Fruit fly (Drosophila melanogaster) whole organism, embryonic: ENCODE results near the gene mRpL55.

Source experiments
- Asciz ChIP-seq: fragments of 200-800 bp; sonication (Bioruptor generic); optimal IDR thresholded peaks from 2 replicates; lab custom pipeline; 2017; ENCODE audit warnings: missing biosample characterization, mild to moderate bottlenecking, missing genetic modification characterization, missing genetic modification reagents
- Bgb ChIP-seq: fragments of 200-800 bp; sonication (Bioruptor generic); IDR thresholded peaks from 2 replicates; pipeline ENCODE4 v1.3.6; 2022; ENCODE audit warnings: missing biosample characterization, missing genetic modification characterization; ENCODE audit not compliant: partially characterized antibody
- C15 ChIP-seq: fragments of 200-800 bp; sonication (Bioruptor generic); IDR thresholded peaks from 3 replicates; pipeline ENCODE4 v1.3.6; 2022; ENCODE audit warnings: missing biosample characterization, missing genetic modification characterization
- CG10543 ChIP-seq: fragments of 200-800 bp; sonication (Bioruptor generic); optimal IDR thresholded peaks from 3 replicates; lab custom pipeline; 2017; ENCODE audit warnings: missing biosample characterization, mild to moderate bottlenecking, missing genetic modification characterization, moderate library complexity
- CG11093 ChIP-seq: fragments of 200-800 bp; sonication (Bioruptor generic); IDR thresholded peaks from 3 replicates; pipeline ENCODE4 v1.3.6; 2022; ENCODE audit warnings: missing biosample characterization, missing genetic modification characterization
- CG12071 ChIP-seq: fragments of 200-800 bp; sonication (Bioruptor generic); optimal IDR thresholded peaks from 3 replicates; lab custom pipeline; 2018; ENCODE audit warnings: missing biosample characterization, mild to moderate bottlenecking, missing genetic modification characterization
- CG13296 ChIP-seq: fragments of 200-800 bp; sonication (Bioruptor generic); optimal IDR thresholded peaks from 3 replicates; lab custom pipeline; 2018; ENCODE audit warnings: missing biosample characterization, mild to moderate bottlenecking, missing genetic modification characterization
- CG13424 ChIP-seq: fragments of 200-800 bp; sonication (Bioruptor generic); optimal IDR thresholded peaks from 2 replicates; lab custom pipeline; 2019; ENCODE audit warnings: missing biosample characterization, mild to moderate bottlenecking, missing genetic modification characterization, moderate library complexity
- CG14710 ChIP-seq: fragments of 200-800 bp; sonication (Bioruptor generic); optimal IDR thresholded peaks from 3 replicates; lab custom pipeline; 2019; ENCODE audit warnings: missing biosample characterization, mild to moderate bottlenecking, missing genetic modification characterization, moderate library complexity
- CG17328 ChIP-seq: fragments of 200-800 bp; sonication (Bioruptor generic); IDR thresholded peaks from 2 replicates; pipeline ENCODE4 v1.3.6; 2022; ENCODE audit warnings: missing biosample characterization, missing genetic modification characterization
- CG17612 ChIP-seq: fragments of 200-800 bp; sonication (Bioruptor generic); IDR thresholded peaks from 2 replicates; pipeline ENCODE4 v1.3.6; 2022; ENCODE audit warnings: missing biosample characterization, missing genetic modification characterization
- CG2129 ChIP-seq: fragments of 200-800 bp; sonication (Bioruptor generic); IDR thresholded peaks from 2 replicates; pipeline ENCODE4 v1.3.6; 2022; ENCODE audit warnings: missing biosample characterization, missing genetic modification characterization; ENCODE audit not compliant: partially characterized antibody
- CG4424 ChIP-seq: fragments of 200-800 bp; sonication (Bioruptor generic); optimal IDR thresholded peaks from 3 replicates; lab custom pipeline; 2016; ENCODE audit warnings: missing biosample characterization, missing genetic modification characterization
- CG4707 ChIP-seq: fragments of 200-800 bp; sonication (Bioruptor generic); optimal IDR thresholded peaks from 2 replicates; lab custom pipeline; 2018; ENCODE audit warnings: missing biosample characterization, mild to moderate bottlenecking, missing genetic modification characterization, moderate library complexity
- CG7357 ChIP-seq: fragments of 200-800 bp; sonication (Bioruptor generic); IDR thresholded peaks from 3 replicates; pipeline ENCODE4 v1.3.6; 2022; ENCODE audit warnings: missing biosample characterization, missing genetic modification characterization
- CG8290 ChIP-seq, 3 experiments: fragments of 200-800 bp; sonication (Bioruptor generic); optimal IDR thresholded peaks; 2 replicates each; lab custom pipeline; 2016 to 2019; ENCODE audit warnings: missing biosample characterization in 3 of 3, missing genetic modification characterization in 3 of 3, mild to moderate bottlenecking in 2 of 3, moderate library complexity in 1 of 3
- CG8388 ChIP-seq: fragments of 200-800 bp; sonication (Bioruptor generic); optimal IDR thresholded peaks from 2 replicates; lab custom pipeline; 2019; ENCODE audit warnings: missing biosample characterization, mild to moderate bottlenecking, missing genetic modification characterization, moderate library complexity
- Chrac-16 ChIP-seq: fragments of 200-800 bp; sonication (Bioruptor generic); optimal IDR thresholded peaks from 3 replicates; lab custom pipeline; 2016; ENCODE audit warnings: missing biosample characterization, missing genetic modification characterization
- CrebB ChIP-seq: fragments of 200-800 bp; sonication (Bioruptor generic); optimal IDR thresholded peaks from 3 replicates; lab custom pipeline; 2018; ENCODE audit warnings: missing biosample characterization, mild to moderate bottlenecking, missing genetic modification characterization
- D19A ChIP-seq: fragments of 200-800 bp; optimal IDR thresholded peaks from 3 replicates; lab custom pipeline; 2019; ENCODE audit warnings: missing biosample characterization, mild to moderate bottlenecking, missing genetic modification characterization, moderate library complexity
- Doc2 ChIP-seq: fragments of 200-800 bp; sonication (Bioruptor generic); IDR thresholded peaks from 2 replicates; pipeline ENCODE4 v1.3.6; 2022; ENCODE audit warnings: missing biosample characterization, missing genetic modification characterization
- Dref ChIP-seq: fragments of 200-800 bp; sonication (Bioruptor generic); IDR thresholded peaks from 2 replicates; pipeline ENCODE4 v1.3.6; 2022; ENCODE audit warnings: missing biosample characterization, missing genetic modification characterization
- Ets65A ChIP-seq: fragments of 200-800 bp; sonication (Bioruptor generic); peaks from one replicate; lab custom pipeline; 2016; ENCODE audit warnings: missing biosample characterization, missing genetic modification characterization
- Ets97D ChIP-seq: fragments of 200-800 bp; sonication (Bioruptor generic); optimal IDR thresholded peaks from 3 replicates; lab custom pipeline; 2016; ENCODE audit warnings: missing biosample characterization, missing genetic modification characterization
- GATAe ChIP-seq: fragments of 200-800 bp; sonication (Bioruptor generic); conservative IDR thresholded peaks from 2 replicates; pipeline ENCODE4 v1.3.6; 2022; ENCODE audit warnings: missing biosample characterization, missing genetic modification characterization
- HHEX ChIP-seq: fragments of 200-800 bp; sonication (Bioruptor generic); optimal IDR thresholded peaks from 3 replicates; lab custom pipeline; 2017; ENCODE audit warnings: missing biosample characterization, mild to moderate bottlenecking, missing genetic modification characterization, missing genetic modification reagents
- HLH54F ChIP-seq: fragments of 200-800 bp; sonication (Bioruptor generic); optimal IDR thresholded peaks from 3 replicates; lab custom pipeline; 2016; ENCODE audit warnings: missing biosample characterization, missing genetic modification characterization
- Hand ChIP-seq: fragments of 200-800 bp; sonication (Bioruptor generic); optimal IDR thresholded peaks from 2 replicates; lab custom pipeline; 2017; ENCODE audit warnings: mild to moderate bottlenecking, missing biosample characterization, missing genetic modification reagents, missing genetic modification characterization
- Lim3 ChIP-seq: fragments of 200-800 bp; sonication (Bioruptor generic); IDR thresholded peaks from 2 replicates; pipeline ENCODE4 v1.3.6; 2022; ENCODE audit warnings: missing biosample characterization, missing genetic modification characterization
- NK7.1 ChIP-seq: fragments of 200-800 bp; sonication (Bioruptor generic); optimal IDR thresholded peaks from 3 replicates; lab custom pipeline; 2016; ENCODE audit warnings: missing biosample characterization, missing genetic modification characterization
- Oaz ChIP-seq: fragments of 200-800 bp; sonication (Bioruptor generic); IDR thresholded peaks from 2 replicates; pipeline ENCODE4 v1.3.6; 2022; ENCODE audit warnings: missing biosample characterization, missing genetic modification characterization
- Poxn ChIP-seq: fragments of 200-800 bp; sonication (Bioruptor generic); IDR thresholded peaks from 2 replicates; pipeline ENCODE4 v1.3.6; 2022; ENCODE audit warnings: missing biosample characterization, missing genetic modification characterization
- ato ChIP-seq: fragments of 200-800 bp; sonication (Bioruptor generic); IDR thresholded peaks from 2 replicates; pipeline ENCODE4 v1.3.6; 2022; ENCODE audit warnings: missing biosample characterization, missing genetic modification characterization; ENCODE audit not compliant: partially characterized antibody
- br ChIP-seq: fragments of >200 bp; optimal IDR thresholded peaks from 2 replicates; lab custom pipeline; 2017
- cad ChIP-seq: fragments of >200 bp; optimal IDR thresholded peaks from 2 replicates; lab custom pipeline; 2017; ENCODE audit warnings: missing biosample characterization, missing genetic modification characterization
- crc ChIP-seq: fragments of 200-800 bp; sonication (Bioruptor generic); optimal IDR thresholded peaks from 2 replicates; lab custom pipeline; 2016; ENCODE audit warnings: missing biosample characterization, missing genetic modification characterization
- cwo ChIP-seq: fragments of 200-800 bp; sonication (Bioruptor generic); optimal IDR thresholded peaks from 3 replicates; lab custom pipeline; 2017; ENCODE audit warnings: missing biosample characterization, missing genetic modification characterization, mild to moderate bottlenecking, moderate library complexity, missing genetic modification reagents
- dati ChIP-seq: fragments of 200-800 bp; sonication (Bioruptor generic); IDR thresholded peaks from 2 replicates; pipeline ENCODE4 v1.3.6; 2022; ENCODE audit warnings: missing biosample characterization, missing genetic modification characterization
- dpn ChIP-seq, 2 experiments: fragments of 200-800 bp; sonication (Bioruptor generic); optimal IDR thresholded peaks; 3 replicates each; lab custom pipeline; 2016; ENCODE audit warnings: missing biosample characterization in 2 of 2, missing genetic modification characterization in 2 of 2
- fru ChIP-seq: fragments of >200 bp; optimal IDR thresholded peaks from 2 replicates; lab custom pipeline; 2017
- fu2 ChIP-seq: fragments of 200-800 bp; sonication (Bioruptor generic); optimal IDR thresholded peaks from 2 replicates; lab custom pipeline; 2016; ENCODE audit warnings: missing biosample characterization, missing genetic modification characterization
- ind ChIP-seq: fragments of 200-800 bp; sonication (Bioruptor generic); optimal IDR thresholded peaks from 3 replicates; lab custom pipeline; 2016; ENCODE audit warnings: missing biosample characterization, missing genetic modification characterization
- mirr ChIP-seq: fragments of 200-800 bp; sonication (Bioruptor generic); optimal IDR thresholded peaks from 3 replicates; lab custom pipeline; 2018; ENCODE audit warnings: missing biosample characterization, mild to moderate bottlenecking, missing genetic modification characterization
- nom ChIP-seq: fragments of 200-800 bp; sonication (Bioruptor generic); optimal IDR thresholded peaks from 2 replicates; lab custom pipeline; 2017; ENCODE audit warnings: missing biosample characterization, missing genetic modification characterization, mild to moderate bottlenecking, moderate library complexity, missing genetic modification reagents
- pan ChIP-seq, 4 experiments: fragments of >200 bp in 3 of 4; fragments of 200-800 bp in 1 of 4; sonication (Bioruptor generic) in 1 of 4; optimal IDR thresholded peaks in 3 of 4; IDR thresholded peaks in 1 of 4; 2 replicates each; pipeline versions ENCODE4 v1.3.6 to Lab custom; 2017 to 2022; ENCODE audit warnings: missing biosample characterization in 2 of 4, missing genetic modification characterization in 2 of 4, mixed read lengths in 1 of 4
- pum ChIP-seq: fragments of 200-800 bp; sonication (Bioruptor generic); optimal IDR thresholded peaks from 2 replicates; lab custom pipeline; 2016; ENCODE audit warnings: missing biosample characterization, missing genetic modification characterization
- ro ChIP-seq: fragments of 200-800 bp; sonication (Bioruptor generic); IDR thresholded peaks from 2 replicates; pipeline ENCODE4 v1.3.6; 2022; ENCODE audit warnings: missing biosample characterization, missing genetic modification characterization
- row ChIP-seq: fragments of 200-800 bp; sonication (Bioruptor generic); IDR thresholded peaks from 3 replicates; pipeline ENCODE4 v1.3.6; 2022; ENCODE audit warnings: missing biosample characterization, missing genetic modification characterization
- schlank ChIP-seq: fragments of 200-800 bp; sonication (Bioruptor generic); optimal IDR thresholded peaks from 2 replicates; lab custom pipeline; 2018; ENCODE audit warnings: missing biosample characterization, mild to moderate bottlenecking, missing genetic modification characterization
- twi ChIP-seq: fragments of 200-800 bp; optimal IDR thresholded peaks from 2 replicates; lab custom pipeline; 2019; ENCODE audit warnings: missing biosample characterization, mild to moderate bottlenecking, missing genetic modification characterization, moderate library complexity
- vvl ChIP-seq: fragments of 200-800 bp; sonication (Bioruptor generic); IDR thresholded peaks from 2 replicates; pipeline ENCODE4 v1.3.6; 2022; ENCODE audit warnings: missing biosample characterization, missing genetic modification characterization

The mRpL55 gene

DNA sequence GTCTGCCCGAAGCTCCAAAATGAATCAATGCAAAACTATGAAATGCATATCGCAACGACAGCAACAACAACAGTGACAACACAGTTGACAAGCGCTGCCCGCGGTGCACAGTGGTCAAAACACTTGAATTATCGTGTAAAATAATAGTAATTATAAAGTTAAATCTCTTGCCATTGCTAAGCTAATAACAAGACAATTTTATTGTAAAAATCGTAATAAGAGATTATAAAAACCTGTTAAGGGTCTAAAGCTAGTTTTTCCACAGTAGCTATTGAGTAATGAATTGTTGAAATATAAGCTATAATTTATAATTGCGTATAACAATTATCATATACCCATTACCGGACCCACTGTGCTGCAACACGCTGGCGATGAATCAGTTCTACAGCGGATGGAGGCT is 21.7 kb downstream of the mRpL55 start (continued):
- peak; percentile 49 for TF ChIP-seq CG13424 (tag; lab: Kevin White, UChicago)
- no peak for TF ChIP-seq C15 (GFP tag; lab: Robert Waterston, UW)
- no peak for TF ChIP-seq CG7357 (GFP tag; lab: Robert Waterston, UW)
- peak; percentile 44; the same call in 1 of the 2 replicates for TF ChIP-seq ro (GFP tag; lab: Robert Waterston, UW)
- peak; percentile 62 for TF ChIP-seq CG14710 (tag; lab: Kevin White, UChicago)
- TF ChIP-seq Oaz = no peak
- TF ChIP-seq CrebB (tag; lab: Kevin White, UChicago) = no peak
- TF ChIP-seq CG4424 (GFP tag; lab: Kevin White, UChicago) = peak; percentile 67
- TF ChIP-seq pum (GFP tag; lab: Kevin White, UChicago) = no peak
- no peak for TF ChIP-seq CG10543 (GFP tag; lab: Kevin White, UChicago)
- TF ChIP-seq CG12071 (GFP tag; lab: Kevin White, UChicago) = no peak
- TF ChIP-seq cwo = no peak
- peak; percentile 83 for TF ChIP-seq nom (GFP tag; lab: Kevin White, UChicago)
- TF ChIP-seq cad (GFP tag; lab: Kevin White, UChicago) = no peak
- TF ChIP-seq D19A (tag; lab: Kevin White, UChicago) = peak; percentile 57
- TF ChIP-seq Lim3 (GFP tag; lab: Robert Waterston, UW) = no peak
- TF ChIP-seq Ets65A (GFP tag; lab: Kevin White, UChicago) = peak; percentile 33
- TF ChIP-seq GATAe = no peak
- no peak for TF ChIP-seq NK7.1 (GFP tag; lab: Kevin White, UChicago)
- TF ChIP-seq Asciz = peak; percentile 62
- TF ChIP-seq fru (lab: Kevin White, UChicago) = no peak
- no peak for TF ChIP-seq mirr (GFP tag; lab: Kevin White, UChicago)
- peak; percentile 60 for TF ChIP-seq row
- TF ChIP-seq vvl (GFP tag; lab: Robert Waterston, UW) = peak; percentile 59
- no peak for TF ChIP-seq Chrac-16 (GFP tag; lab: Kevin White, UChicago)
- no peak for TF ChIP-seq Dref
- peak; percentile 59 for TF ChIP-seq CG8388 (GFP tag; lab: Kevin White, UChicago)
- TF ChIP-seq crc (GFP tag; lab: Kevin White, UChicago) = no peak
- TF ChIP-seq HHEX (GFP tag; lab: Kevin White, UChicago) = no peak
- TF ChIP-seq CG17612 = no peak
- TF ChIP-seq schlank (tag; lab: Kevin White, UChicago) = no peak
- no peak for TF ChIP-seq pan (optimal IDR thresholded peaks at IDR 0.05; lab: Kevin White, UChicago)
- TF ChIP-seq pan (GFP tag; optimal IDR thresholded peaks at IDR 0.05 in 1 of 2, IDR thresholded peaks at IDR 0.05 in 1 of 2) = peak in 1 of 2 experiments; percentile 72
- TF ChIP-seq ato = no peak
- no peak for TF ChIP-seq ind (GFP tag; lab: Kevin White, UChicago)
- TF ChIP-seq CG2129 (GFP tag; lab: Robert Waterston, UW) = no peak
- TF ChIP-seq CG13296 (GFP tag; lab: Kevin White, UChicago) = no peak
- no peak for TF ChIP-seq Doc2 (GFP tag; lab: Robert Waterston, UW)
- no peak for TF ChIP-seq CG8290 (GFP tag; optimal IDR thresholded peaks at IDR 0.05; lab: Kevin White, UChicago)
- TF ChIP-seq CG8290 (tag; optimal IDR thresholded peaks at IDR 0.05; lab: Kevin White, UChicago) = no peak
- peak; percentile 57; the same call in 2 of the 3 replicates for TF ChIP-seq CG11093 (GFP tag; lab: Robert Waterston, UW)
- TF ChIP-seq twi = peak; percentile 22
- peak in 1 of 2 experiments; percentile 28 for TF ChIP-seq dpn (GFP tag; optimal IDR thresholded peaks at IDR 0.05; lab: Kevin White, UChicago)
- no peak for TF ChIP-seq HLH54F
- TF ChIP-seq dati (GFP tag; lab: Robert Waterston, UW) = no peak
- peak; percentile 74 for TF ChIP-seq CG4707
- peak; percentile 61 for TF ChIP-seq CG17328 (GFP tag; lab: Robert Waterston, UW)
- no peak for TF ChIP-seq fu2 (GFP tag; lab: Kevin White, UChicago)
- no peak for TF ChIP-seq br
- TF ChIP-seq Bgb = no peak
- TF ChIP-seq Hand (GFP tag; lab: Kevin White, UChicago) = no peak
- no peak for TF ChIP-seq Ets97D (GFP tag; lab: Kevin White, UChicago)
- no peak for TF ChIP-seq Poxn (GFP tag; lab: Robert Waterston, UW)
